Worm (Caenorhabditis elegans): Measurements from ENCODE around the gene K10C8.4.

DNA sequence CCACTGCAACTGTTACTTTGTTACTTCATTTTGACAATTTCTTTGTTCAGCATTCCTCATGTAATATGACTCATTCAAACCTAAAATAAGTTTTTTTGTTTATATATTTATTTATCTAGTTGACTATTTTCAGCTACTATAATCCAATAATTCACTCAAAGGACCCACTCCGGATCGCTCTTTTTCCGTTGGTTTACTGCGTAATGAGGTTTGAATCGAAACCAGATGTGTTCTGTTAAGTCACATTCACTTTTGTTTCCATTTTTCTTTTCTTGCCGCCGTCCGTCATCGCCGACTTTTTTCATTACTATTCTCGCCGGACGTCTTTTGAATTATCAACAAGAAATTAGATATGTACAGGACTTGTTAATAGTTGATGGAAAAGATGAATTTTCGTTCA, 32.7 kb upstream of the K10C8.4 start:
- TF ChIP-seq nhr-23 (tag; optimal IDR thresholded peaks at IDR 0.05) (no peak), ama-1 (optimal IDR thresholded peaks at IDR 0.05) (no peak), fos-1 (tag; optimal IDR thresholded peaks at IDR 0.05) (no peak), alr-1 (tag; optimal IDR thresholded peaks at IDR 0.05) (no peak)

Measured in whole organism, L2 larva.